Worm (Caenorhabditis elegans) whole organism, young adult: ENCODE data around the gene F58A6.2.

ENCODE experiments used
- F23B12.7 ChIP-seq: sonication (generic microtip); optimal IDR thresholded peaks from 2 replicates; lab custom pipeline; 2017; ENCODE audit warnings: missing genetic modification characterization, mild to moderate bottlenecking, missing compliant biosample characterization, antibody characterized with exemption, moderate library complexity; ENCODE audit not compliant: insufficient read depth
- F33H1.4 ChIP-seq: fragments of 200-800 bp; sonication (Bioruptor generic); IDR thresholded peaks from 2 replicates; pipeline ENCODE4 v1.3.6; 2022; ENCODE audit warnings: missing genetic modification reagents, missing genetic modification characterization, missing compliant biosample characterization
- T07F8.4 ChIP-seq: sonication (generic microtip); optimal IDR thresholded peaks from 2 replicates; lab custom pipeline; 2016; ENCODE audit warnings: mild to moderate bottlenecking, missing genetic modification characterization, moderate library complexity, missing compliant biosample characterization
- Y53F4B.3 ChIP-seq: fragments of 200-800 bp; sonication (Bioruptor generic); IDR thresholded peaks from 2 replicates; pipeline ENCODE4 v1.3.6; 2022; ENCODE audit warnings: missing genetic modification reagents, missing genetic modification characterization, missing compliant biosample characterization
- bed-2 ChIP-seq: fragments of 200-800 bp; sonication (Bioruptor generic); IDR thresholded peaks from 2 replicates; pipeline ENCODE4 v1.3.6; 2022; ENCODE audit warnings: missing genetic modification reagents, missing genetic modification characterization, missing compliant biosample characterization
- ceh-91 ChIP-seq: fragments of 200-800 bp; sonication (Bioruptor generic); IDR thresholded peaks from 2 replicates; pipeline ENCODE4 v1.3.6; 2022; ENCODE audit warnings: missing genetic modification reagents, missing genetic modification characterization, missing compliant biosample characterization
- chd-7 ChIP-seq: sonication (generic microtip); optimal IDR thresholded peaks from 2 replicates; lab custom pipeline; 2016; ENCODE audit warnings: mild to moderate bottlenecking, missing genetic modification characterization, moderate library complexity, missing compliant biosample characterization
- dox-1 ChIP-seq: fragments of 200-800 bp; sonication (Bioruptor generic); IDR thresholded peaks from 2 replicates; pipeline ENCODE4 v1.3.6; 2022; ENCODE audit warnings: missing genetic modification reagents, missing genetic modification characterization, missing compliant biosample characterization
- egl-18 ChIP-seq: fragments of 200-800 bp; sonication (Bioruptor generic); IDR thresholded peaks from 2 replicates; pipeline ENCODE4 v1.3.6; 2022; ENCODE audit warnings: missing genetic modification reagents, missing genetic modification characterization, missing compliant biosample characterization
- snpc-3.4 ChIP-seq: sonication (generic microtip); optimal IDR thresholded peaks from 2 replicates; lab custom pipeline; 2017; ENCODE audit warnings: missing genetic modification characterization, mild to moderate bottlenecking, missing compliant biosample characterization, antibody characterized with exemption, moderate library complexity, missing genotype, missing genetic modification reagents
- unc-62 ChIP-seq: fragments of 150-350 bp; optimal IDR thresholded peaks from 2 replicates; lab custom pipeline; 2014; ENCODE audit warnings: missing biosample characterization, missing genetic modification reagents, missing genetic modification characterization

- TF ChIP-seq T07F8.4 (tag; lab: Kevin White, UChicago): no peak
- no peak for TF ChIP-seq F33H1.4 (GFP tag; lab: Robert Waterston, UW)
- no peak for TF ChIP-seq bed-2 (GFP tag; lab: Robert Waterston, UW)
- no peak for TF ChIP-seq Y53F4B.3
- no peak for TF ChIP-seq ceh-91 (GFP tag; lab: Robert Waterston, UW)
- peak; percentile 31 for TF ChIP-seq unc-62 (GFP tag; lab: Kevin White, UChicago)
- TF ChIP-seq snpc-3.4: no peak
- TF ChIP-seq F23B12.7: no peak
- TF ChIP-seq chd-7: peak; percentile 70
- TF ChIP-seq egl-18 (GFP tag; lab: Robert Waterston, UW): no peak
- no peak for TF ChIP-seq dox-1 (GFP tag; lab: Robert Waterston, UW)
These were observed 45.0 kb downstream of the F58A6.2 start for ce11 chrII:5181497-5181896.
